Worm (Caenorhabditis elegans) whole organism, late embryonic: Measurements from ENCODE around the gene fbxa-210.

ENCODE experiments used
- T23F11.4 ChIP-seq: fragments of 200-800 bp; sonication (Bioruptor generic); optimal IDR thresholded peaks from 2 replicates; lab custom pipeline; 2018; ENCODE audit warnings: mild to moderate bottlenecking, missing genetic modification characterization, missing compliant biosample characterization
- ceh-18 ChIP-seq: sonication (generic microtip); optimal IDR thresholded peaks from 2 replicates; lab custom pipeline; 2016; ENCODE audit warnings: missing genetic modification characterization, missing compliant biosample characterization
- ceh-19 ChIP-seq: fragments of 200-800 bp; sonication (Bioruptor generic); optimal IDR thresholded peaks from 2 replicates; lab custom pipeline; 2018; ENCODE audit warnings: mild to moderate bottlenecking, missing genetic modification characterization, missing compliant biosample characterization
- nhr-11 ChIP-seq: fragments of 150-350 bp; optimal IDR thresholded peaks from 2 replicates; lab custom pipeline; 2014; ENCODE audit warnings: missing biosample characterization, missing genetic modification characterization
- pax-1 ChIP-seq: fragments of 150-350 bp; optimal IDR thresholded peaks from 2 replicates; lab custom pipeline; 2014; ENCODE audit warnings: missing biosample characterization, missing genetic modification characterization
- unc-55 ChIP-seq: sonication (generic microtip); optimal IDR thresholded peaks from 2 replicates; lab custom pipeline; 2017; ENCODE audit warnings: missing biosample characterization, missing genetic modification reagents, missing genetic modification characterization

- TF ChIP-seq ceh-18 (tag; lab: Kevin White, UChicago): no peak
- TF ChIP-seq pax-1 (tag; lab: Kevin White, UChicago): no peak
- no peak for TF ChIP-seq unc-55
- TF ChIP-seq T23F11.4 (GFP tag; lab: Kevin White, UChicago): no peak
- TF ChIP-seq ceh-19 (GFP tag; lab: Kevin White, UChicago): no peak
- no peak for TF ChIP-seq nhr-11 (tag; lab: Kevin White, UChicago)
Measured at ce11 chrV:18098387-18098786, 26.8 kb upstream of the fbxa-210 start, which contains the start of gene par-4.
